Worm (Caenorhabditis elegans) whole organism, L4 larva: Measurements from ENCODE around the gene unc-44.

Experiments
- F10B5.3 ChIP-seq: sonication (generic microtip); optimal IDR thresholded peaks from 2 replicates; lab custom pipeline; 2016; ENCODE audit warnings: mild to moderate bottlenecking, missing genetic modification characterization, missing compliant biosample characterization
- F37D6.2 ChIP-seq: sonication (generic microtip); optimal IDR thresholded peaks from 2 replicates; lab custom pipeline; 2016; ENCODE audit warnings: mild to moderate bottlenecking, missing genetic modification characterization, missing compliant biosample characterization
- F49E8.2 ChIP-seq: sonication (generic microtip); optimal IDR thresholded peaks from 2 replicates; lab custom pipeline; 2016; ENCODE audit warnings: missing compliant biosample characterization, mild to moderate bottlenecking, missing genetic modification characterization, borderline replicate concordance
- R02D3.7 ChIP-seq: fragments of 150-350 bp; sonication (generic microtip); optimal IDR thresholded peaks from 3 replicates; lab custom pipeline; 2014; ENCODE audit warnings: missing biosample characterization, missing genetic modification characterization
- T20F7.1 ChIP-seq: fragments of 200-800 bp; sonication (Bioruptor generic); optimal IDR thresholded peaks from 2 replicates; lab custom pipeline; 2018; ENCODE audit warnings: mild to moderate bottlenecking, missing genetic modification characterization, missing compliant biosample characterization
- aha-1 ChIP-seq: fragments of 150-350 bp; peaks from one replicate; lab custom pipeline; 2014; ENCODE audit warnings: missing biosample characterization, missing genetic modification characterization
- aly-2 ChIP-seq: sonication (generic microtip); optimal IDR thresholded peaks from 2 replicates; lab custom pipeline; 2018; ENCODE audit warnings: missing biosample characterization, missing genetic modification characterization
- attf-4 ChIP-seq: sonication (generic microtip); optimal IDR thresholded peaks from 3 replicates; lab custom pipeline; 2017; ENCODE audit warnings: missing biosample characterization, missing genetic modification characterization
- ceh-62 ChIP-seq: sonication (generic microtip); optimal IDR thresholded peaks from 2 replicates; lab custom pipeline; 2017; ENCODE audit warnings: missing biosample characterization, missing genetic modification characterization
- ces-1 ChIP-seq: fragments of 150-350 bp; sonication (generic microtip); optimal IDR thresholded peaks from 4 replicates; lab custom pipeline; 2014; ENCODE audit warnings: missing biosample characterization, missing genetic modification reagents, missing genetic modification characterization
- daf-16 ChIP-seq, 3 experiments: sonication (generic microtip); optimal IDR thresholded peaks; 2 replicates each; lab custom pipeline; 2016 to 2017; ENCODE audit warnings: missing genetic modification characterization in 3 of 3, missing genetic modification reagents in 3 of 3, mild to moderate bottlenecking in 2 of 3, missing compliant biosample characterization in 2 of 3, missing biosample characterization in 1 of 3, moderate library complexity in 1 of 3
- dpl-1 ChIP-seq: fragments of 150-350 bp; optimal IDR thresholded peaks from 2 replicates; lab custom pipeline; 2014; ENCODE audit warnings: missing biosample characterization, missing genetic modification reagents, missing genetic modification characterization
- dve-1 ChIP-seq: sonication (generic microtip); optimal IDR thresholded peaks from 2 replicates; lab custom pipeline; 2017; ENCODE audit warnings: antibody characterized with exemption, mild to moderate bottlenecking, missing genetic modification characterization, missing compliant biosample characterization; ENCODE audit not compliant: insufficient read depth
- egl-43 ChIP-seq: fragments of 200-800 bp; sonication (Bioruptor generic); IDR thresholded peaks from 2 replicates; pipeline ENCODE4 v1.3.6; 2022; ENCODE audit warnings: missing genetic modification reagents, missing genetic modification characterization, missing compliant biosample characterization
- gei-8 ChIP-seq: fragments of 200-800 bp; sonication (Bioruptor generic); optimal IDR thresholded peaks from 2 replicates; lab custom pipeline; 2018; ENCODE audit warnings: mild to moderate bottlenecking, missing genetic modification characterization, missing compliant biosample characterization
- hif-1 ChIP-seq, 2 experiments: sonication (generic microtip); optimal IDR thresholded peaks; 2 replicates each; lab custom pipeline; 2016 to 2017; ENCODE audit warnings: missing compliant biosample characterization in 2 of 2, missing genetic modification characterization in 2 of 2, missing genetic modification reagents in 2 of 2, missing genotype in 2 of 2, mild to moderate bottlenecking in 1 of 2
- hlh-30 ChIP-seq: sonication (generic microtip); optimal IDR thresholded peaks from 2 replicates; lab custom pipeline; 2017; ENCODE audit warnings: antibody characterized with exemption, mild to moderate bottlenecking, missing genetic modification characterization, missing compliant biosample characterization; ENCODE audit not compliant: insufficient read depth
- hmg-1.1 ChIP-seq: fragments of 200-800 bp; sonication (Bioruptor generic); IDR thresholded peaks from 2 replicates; pipeline ENCODE4 v1.3.6; 2022; ENCODE audit warnings: missing genetic modification reagents, missing genetic modification characterization, missing compliant biosample characterization
- lin-1 ChIP-seq: fragments of 200-800 bp; sonication (Bioruptor generic); IDR thresholded peaks from 2 replicates; pipeline ENCODE4 v1.3.6; 2022; ENCODE audit warnings: missing genetic modification reagents, missing genetic modification characterization, missing compliant biosample characterization
- lin-13 ChIP-seq: fragments of 150-350 bp; optimal IDR thresholded peaks from 2 replicates; lab custom pipeline; 2014; ENCODE audit warnings: missing biosample characterization, missing genetic modification reagents, missing genetic modification characterization
- lin-15B ChIP-seq: fragments of 150-350 bp; sonication (generic microtip); optimal IDR thresholded peaks from 3 replicates; lab custom pipeline; 2014; ENCODE audit warnings: missing biosample characterization, missing genetic modification characterization
- lsy-2 ChIP-seq, 2 experiments: fragments of 150-350 bp in 1 of 2; sonication (generic microtip) in 1 of 2; optimal IDR thresholded peaks; 2 replicates each; lab custom pipeline; 2014 to 2017; ENCODE audit warnings: missing biosample characterization in 2 of 2, missing genetic modification characterization in 2 of 2
- madf-5 ChIP-seq, 2 experiments: fragments of 200-800 bp; sonication (Bioruptor generic); IDR thresholded peaks; 2 replicates each; pipeline ENCODE4 v1.3.6; 2022; ENCODE audit warnings: missing compliant biosample characterization in 2 of 2, missing genetic modification characterization in 2 of 2
- mdl-1 ChIP-seq, 2 experiments: fragments of 150-350 bp in 1 of 2; sonication (generic microtip) in 1 of 2; optimal IDR thresholded peaks; 2 replicates each; lab custom pipeline; 2014 to 2017; ENCODE audit warnings: missing biosample characterization in 2 of 2, missing genetic modification characterization in 2 of 2
- mep-1 ChIP-seq: fragments of 150-350 bp; sonication (generic microtip); optimal IDR thresholded peaks from 3 replicates; lab custom pipeline; 2014; ENCODE audit warnings: missing biosample characterization, missing genetic modification characterization
- mxl-2 ChIP-seq: fragments of 200-800 bp; sonication (Bioruptor generic); conservative IDR thresholded peaks from 2 replicates; pipeline ENCODE4 v1.3.6; 2022; ENCODE audit warnings: missing genetic modification reagents, missing genetic modification characterization, missing compliant biosample characterization
- mxl-3 ChIP-seq: fragments of 200-800 bp; sonication (Bioruptor generic); optimal IDR thresholded peaks from 2 replicates; lab custom pipeline; 2018; ENCODE audit warnings: mild to moderate bottlenecking, missing genetic modification characterization, missing compliant biosample characterization
- nhr-10 ChIP-seq: fragments of 150-350 bp; optimal IDR thresholded peaks from 2 replicates; lab custom pipeline; 2014; ENCODE audit warnings: missing biosample characterization, missing genetic modification characterization
- nhr-28 ChIP-seq: fragments of 150-350 bp; optimal IDR thresholded peaks from 2 replicates; lab custom pipeline; 2014; ENCODE audit warnings: missing biosample characterization, missing genetic modification characterization
- nhr-42 ChIP-seq: fragments of 200-800 bp; sonication (Bioruptor generic); IDR thresholded peaks from 2 replicates; pipeline ENCODE4 v1.3.6; 2022; ENCODE audit warnings: missing genetic modification characterization, missing compliant biosample characterization
- nhr-6 ChIP-seq: fragments of 150-350 bp; optimal IDR thresholded peaks from 2 replicates; lab custom pipeline; 2014; ENCODE audit warnings: missing biosample characterization, missing genetic modification characterization
- rbr-2 ChIP-seq: sonication (generic microtip); optimal IDR thresholded peaks from 2 replicates; lab custom pipeline; 2016; ENCODE audit warnings: missing genotype, missing genetic modification characterization, missing compliant biosample characterization
- sdz-12 ChIP-seq: fragments of 200-800 bp; sonication (Bioruptor generic); optimal IDR thresholded peaks from 2 replicates; lab custom pipeline; 2018; ENCODE audit warnings: mild to moderate bottlenecking, missing genetic modification characterization, missing compliant biosample characterization
- snpc-1.2 ChIP-seq: fragments of 200-800 bp; sonication (Bioruptor generic); IDR thresholded peaks from 2 replicates; pipeline ENCODE4 v1.3.6; 2022; ENCODE audit warnings: missing genetic modification reagents, missing genetic modification characterization, missing compliant biosample characterization
- snpc-4 ChIP-seq: fragments of 150-350 bp; optimal IDR thresholded peaks from 2 replicates; lab custom pipeline; 2014; ENCODE audit warnings: missing biosample characterization, missing genetic modification characterization
- unc-62 ChIP-seq, 3 experiments: fragments of 150-350 bp in 1 of 3; sonication (generic microtip); optimal IDR thresholded peaks in 2 of 3; peaks in 1 of 3; 1 replicate in 1 of 3; 2 replicates in 2 of 3; lab custom pipeline; 2014 to 2017; ENCODE audit warnings: missing biosample characterization in 3 of 3, missing genetic modification characterization in 3 of 3, missing genetic modification reagents in 3 of 3, missing genotype in 1 of 3
- zip-2 ChIP-seq: fragments of 150-350 bp; optimal IDR thresholded peaks from 2 replicates; lab custom pipeline; 2014; ENCODE audit warnings: missing biosample characterization, missing genetic modification characterization

The unc-44 gene

ce11 chrIV:5975202-5975601, at the start of gene unc-44:
TSS of gene unc-44 (plus strand) at chrIV:5975557.
- TF ChIP-seq aly-2 (tag; lab: Kevin White, UChicago) (no peak), dve-1 (no peak), unc-62 (GFP tag; optimal IDR thresholded peaks at IDR 0.05 in 1 of 2; lab: Kevin White, UChicago) (peak in 1 of 2 experiments; percentile 65), unc-62 (tag; optimal IDR thresholded peaks at IDR 0.05; lab: Kevin White, UChicago) (no peak), madf-5 (GFP tag; IDR thresholded peaks at IDR 0.05; lab: Robert Waterston, UW) (no peak)

ce11 chrIV:5926643-5927042, 48.7 kb upstream of the unc-44 start:
- no peak for TF ChIP-seq T20F7.1 (GFP tag; lab: Kevin White, UChicago)
- TF ChIP-seq zip-2 (tag; lab: Kevin White, UChicago), result no peak
- TF ChIP-seq snpc-4 (tag; lab: Kevin White, UChicago), result no peak
- peak; percentile 85 for TF ChIP-seq aha-1 (tag; lab: Kevin White, UChicago)
- TF ChIP-seq aly-2 (tag; lab: Kevin White, UChicago), result no peak
- peak; percentile 8 for TF ChIP-seq nhr-28 (tag; lab: Kevin White, UChicago)
- peak; percentile 44 for TF ChIP-seq mxl-3 (GFP tag; lab: Kevin White, UChicago)
- TF ChIP-seq dpl-1 (GFP tag; lab: Kevin White, UChicago), result no peak
- no peak for TF ChIP-seq lsy-2 (tag; optimal IDR thresholded peaks at IDR 0.05; lab: Kevin White, UChicago)

- TF ChIP-seq unc-62 (GFP tag; optimal IDR thresholded peaks at IDR 0.05 in 1 of 2; lab: Kevin White, UChicago) (peak in 1 of 2 experiments; percentile 54), unc-62 (tag; optimal IDR thresholded peaks at IDR 0.05; lab: Kevin White, UChicago) (no peak), ces-1 (GFP tag; lab: Kevin White, UChicago) (peak; percentile 51), F49E8.2 (no peak)
- TF ChIP-seq, all 104 proteins: peak for 2
These were observed 47.6 kb upstream of the unc-44 start for ce11 chrIV:5927805-5928204.

ce11 chrIV:5928957-5929356, 46.4 kb upstream of the unc-44 start:
- peak in 1 of 2 experiments; percentile 1 for TF ChIP-seq unc-62 (GFP tag; optimal IDR thresholded peaks at IDR 0.05 in 1 of 2; lab: Kevin White, UChicago)
- TF ChIP-seq unc-62 (tag; optimal IDR thresholded peaks at IDR 0.05; lab: Kevin White, UChicago), result no peak
- no peak for TF ChIP-seq daf-16 (GFP tag; optimal IDR thresholded peaks at IDR 0.05; lab: Kevin White, UChicago)
- TF ChIP-seq daf-16 (tag; optimal IDR thresholded peaks at IDR 0.05; lab: Kevin White, UChicago), result no peak

- TF ChIP-seq lin-1 (no peak), madf-5 (GFP tag; IDR thresholded peaks at IDR 0.05; lab: Robert Waterston, UW) (no peak), lin-15B (tag; lab: Kevin White, UChicago) (no peak), gei-8 (GFP tag; lab: Kevin White, UChicago) (no peak), nhr-42 (no peak), nhr-10 (tag; lab: Kevin White, UChicago) (no peak), mxl-2 (GFP tag; lab: Robert Waterston, UW) (no peak), hlh-30 (tag; lab: Kevin White, UChicago) (no peak), zip-2 (tag; lab: Kevin White, UChicago) (no peak), ceh-62 (tag; lab: Kevin White, UChicago) (no peak), sdz-12 (GFP tag; lab: Kevin White, UChicago) (no peak), T20F7.1 (GFP tag; lab: Kevin White, UChicago) (no peak), attf-4 (tag; lab: Kevin White, UChicago) (no peak), F49E8.2 (no peak), mep-1 (tag; lab: Kevin White, UChicago) (no peak)
These were observed 45.0 kb upstream of the unc-44 start, which contains the start of gene lin-33 for ce11 chrIV:5930345-5930744. TSS of gene lin-33 (plus strand) at chrIV:5930645.

ce11 chrIV:5934046-5934445, 41.3 kb upstream of the unc-44 start, which contains the start of gene H32C10.1:
TSS of gene H32C10.1 (plus strand) at chrIV:5934346.
- TF ChIP-seq rbr-2 (no peak), F37D6.2 (tag; lab: Kevin White, UChicago) (no peak), egl-43 (GFP tag; lab: Robert Waterston, UW) (no peak), F10B5.3 (no peak), R02D3.7 (tag; lab: Kevin White, UChicago) (no peak), snpc-1.2 (no peak), hmg-1.1 (GFP tag; lab: Robert Waterston, UW) (no peak), lin-13 (GFP tag; lab: Kevin White, UChicago) (no peak), dve-1 (no peak), nhr-6 (tag; lab: Kevin White, UChicago) (no peak), mdl-1 (tag; optimal IDR thresholded peaks at IDR 0.05; lab: Kevin White, UChicago) (no peak), hif-1 (tag; optimal IDR thresholded peaks at IDR 0.05; lab: Kevin White, UChicago) (no peak)
